Fruit fly (Drosophila melanogaster): ENCODE results near the gene Lamtor1.

The Lamtor1 gene

DNA sequence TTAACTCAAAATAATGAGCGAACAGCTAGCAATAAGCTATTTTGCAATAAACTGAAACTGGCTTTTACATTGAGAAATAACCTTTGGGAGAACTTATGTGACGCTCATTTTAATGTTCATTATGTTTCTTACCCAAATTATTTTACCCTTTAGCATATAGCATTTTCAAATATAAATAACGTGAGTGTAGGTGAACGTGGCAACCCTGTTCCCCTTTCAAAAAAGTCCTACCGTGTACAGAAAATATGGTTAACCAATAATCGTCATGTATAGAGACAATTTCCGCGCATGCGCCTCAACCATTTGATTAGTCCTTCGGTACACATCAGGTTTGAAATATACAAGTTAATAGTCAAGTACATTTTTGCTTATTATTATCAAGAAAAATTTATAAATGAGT, 34.8 kb downstream of the Lamtor1 start:
- TF ChIP-seq pan (optimal IDR thresholded peaks at IDR 0.05) (no peak), Dll (optimal IDR thresholded peaks at IDR 0.05) (no peak), usp (GFP tag; optimal IDR thresholded peaks at IDR 0.05) (no peak), EcR (GFP tag; optimal IDR thresholded peaks at IDR 0.05) (no peak)

DNA sequence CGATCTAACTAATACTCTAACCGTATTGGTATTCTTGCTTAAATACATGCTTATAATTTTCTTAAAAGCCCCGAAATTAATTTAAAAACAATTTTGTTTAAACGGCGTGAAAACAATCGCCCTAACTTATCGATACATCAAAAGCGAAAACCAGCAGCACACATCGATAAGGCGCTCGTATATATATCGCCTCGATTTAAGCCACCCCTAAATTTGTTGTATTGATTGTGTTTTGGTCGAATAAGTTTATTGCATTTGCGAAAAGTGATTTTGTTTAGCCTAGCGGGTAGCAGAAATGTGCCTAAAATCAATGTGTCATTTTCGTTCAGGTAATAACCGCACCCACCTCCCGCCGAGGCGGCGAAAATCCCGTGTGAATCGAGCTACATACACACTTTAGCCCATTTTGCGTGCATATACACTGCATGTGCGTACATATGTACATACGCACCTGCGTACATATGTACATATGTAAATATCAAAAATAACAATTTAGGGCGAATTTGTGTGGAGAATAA, 37.0 kb downstream of the Lamtor1 start, which contains the start of the genes CG7646 and Nca:
Gene CG7646 (plus strand): TSS at position 174 of the 518 bp plus-strand sequence.
Gene Nca (plus strand): TSS at position 174 of the 518 bp plus-strand sequence.
- TF ChIP-seq Dll (optimal IDR thresholded peaks at IDR 0.05): no peak
- TF ChIP-seq usp (GFP tag; optimal IDR thresholded peaks at IDR 0.05): no peak
- TF ChIP-seq CG8478 (optimal IDR thresholded peaks at IDR 0.05): no peak
- no peak for TF ChIP-seq pan (optimal IDR thresholded peaks at IDR 0.05)
- no peak for TF ChIP-seq psq (optimal IDR thresholded peaks at IDR 0.05)
- no peak for TF ChIP-seq EcR (GFP tag; optimal IDR thresholded peaks at IDR 0.05)

- TF ChIP-seq EcR (GFP tag; optimal IDR thresholded peaks at IDR 0.05): no peak
Observed at dm6 chr3L:19991120-19991519, 37.7 kb downstream of the Lamtor1 start, which contains the start of gene fln. Gene fln (minus strand): TSS chr3L:19991220.

dm6 chr3L:19988891-19989290, 39.9 kb downstream of the Lamtor1 start, which contains the start of gene Csas:
Gene Csas (minus strand): TSS chr3L:19988991.
- TF ChIP-seq usp (GFP tag; optimal IDR thresholded peaks at IDR 0.05): no peak
- no peak for TF ChIP-seq EcR (GFP tag; optimal IDR thresholded peaks at IDR 0.05)
- no peak for TF ChIP-seq pan (optimal IDR thresholded peaks at IDR 0.05)
- no peak for TF ChIP-seq CG8478 (optimal IDR thresholded peaks at IDR 0.05)
- TF ChIP-seq psq (optimal IDR thresholded peaks at IDR 0.05): no peak
- TF ChIP-seq Dll (optimal IDR thresholded peaks at IDR 0.05): no peak

dm6 chr3L:19985768-19986167, 43.1 kb downstream of the Lamtor1 start, which contains the start of the genes hale and schuy:
Gene hale (minus strand): TSS chr3L:19985868.
Gene schuy (plus strand): TSS chr3L:19986093.
- no peak for TF ChIP-seq psq (optimal IDR thresholded peaks at IDR 0.05)
- no peak for TF ChIP-seq CG8478 (optimal IDR thresholded peaks at IDR 0.05)
- no peak for TF ChIP-seq Dll (optimal IDR thresholded peaks at IDR 0.05)
- no peak for TF ChIP-seq usp (GFP tag; optimal IDR thresholded peaks at IDR 0.05)
- no peak for TF ChIP-seq EcR (GFP tag; optimal IDR thresholded peaks at IDR 0.05)
- TF ChIP-seq pan (optimal IDR thresholded peaks at IDR 0.05): no peak

- TF ChIP-seq usp (GFP tag; optimal IDR thresholded peaks at IDR 0.05): no peak
- no peak for TF ChIP-seq psq (optimal IDR thresholded peaks at IDR 0.05)
- no peak for TF ChIP-seq pan (optimal IDR thresholded peaks at IDR 0.05)
- TF ChIP-seq EcR (GFP tag; optimal IDR thresholded peaks at IDR 0.05): no peak
- TF ChIP-seq Dll (optimal IDR thresholded peaks at IDR 0.05): no peak
- no peak for TF ChIP-seq CG8478 (optimal IDR thresholded peaks at IDR 0.05)
Observed at dm6 chr3L:19981385-19981784, 47.4 kb downstream of the Lamtor1 start, which contains the start of gene CG17732. Gene CG17732 (plus strand): TSS chr3L:19981685.

DNA sequence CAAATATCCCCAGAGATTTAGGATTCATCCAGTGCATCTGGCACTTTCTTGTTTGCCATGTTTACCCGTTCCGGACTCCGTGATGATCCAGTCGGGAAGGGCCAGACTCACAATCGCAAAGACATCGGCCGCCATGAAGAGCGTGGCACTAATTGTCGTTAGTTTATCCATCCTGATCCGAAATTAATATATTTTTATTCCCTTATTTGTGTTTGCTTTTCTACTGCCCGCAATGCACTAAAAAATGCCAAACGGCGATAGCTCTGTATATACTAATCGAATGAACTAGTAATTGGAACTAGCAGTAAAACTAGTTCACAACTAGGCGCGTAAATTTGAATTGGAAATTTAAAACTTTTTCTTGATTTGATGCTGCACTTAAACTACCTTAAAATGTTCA, 49.2 kb downstream of the Lamtor1 start, which contains the start of gene CG14182:
Gene CG14182 (minus strand): TSS at position 221 of the 400 bp plus-strand sequence.
- no peak for TF ChIP-seq usp (GFP tag; optimal IDR thresholded peaks at IDR 0.05)
- TF ChIP-seq psq (optimal IDR thresholded peaks at IDR 0.05): no peak
- no peak for TF ChIP-seq Dll (optimal IDR thresholded peaks at IDR 0.05)
- no peak for TF ChIP-seq CG8478 (optimal IDR thresholded peaks at IDR 0.05)
- TF ChIP-seq pan (optimal IDR thresholded peaks at IDR 0.05): no peak
- no peak for TF ChIP-seq EcR (GFP tag; optimal IDR thresholded peaks at IDR 0.05)

- TF ChIP-seq pan (optimal IDR thresholded peaks at IDR 0.05): no peak
- no peak for TF ChIP-seq usp (GFP tag; optimal IDR thresholded peaks at IDR 0.05)
- TF ChIP-seq psq (optimal IDR thresholded peaks at IDR 0.05): no peak
- TF ChIP-seq Dll (optimal IDR thresholded peaks at IDR 0.05): no peak
- TF ChIP-seq EcR (GFP tag; optimal IDR thresholded peaks at IDR 0.05): no peak
- TF ChIP-seq CG8478 (optimal IDR thresholded peaks at IDR 0.05): no peak
Observed at dm6 chr3L:19978088-19978487, 50.7 kb downstream of the Lamtor1 start.
